Worm (Caenorhabditis elegans) whole organism, young adult: ENCODE measurements around the gene inpp-5K.

Experiments used
- B0035.1 ChIP-seq: sonication (generic microtip); optimal IDR thresholded peaks from 2 replicates; lab custom pipeline; 2016; ENCODE audit warnings: missing genetic modification characterization, mild to moderate bottlenecking, missing compliant biosample characterization, missing genotype, missing genetic modification reagents
- B0261.1 ChIP-seq: sonication (generic microtip); optimal IDR thresholded peaks from 2 replicates; lab custom pipeline; 2016; ENCODE audit warnings: mild to moderate bottlenecking, missing genetic modification characterization, moderate library complexity, missing compliant biosample characterization
- D2030.7 ChIP-seq: fragments of 200-800 bp; sonication (Bioruptor generic); IDR thresholded peaks from 2 replicates; pipeline ENCODE4 v1.3.6; 2022; ENCODE audit warnings: missing genetic modification reagents, missing genetic modification characterization, missing compliant biosample characterization
- F10E7.11 ChIP-seq: sonication (generic microtip); optimal IDR thresholded peaks from 2 replicates; lab custom pipeline; 2017; ENCODE audit warnings: mild to moderate bottlenecking, missing genetic modification characterization, moderate library complexity, missing compliant biosample characterization
- F23B12.7 ChIP-seq: sonication (generic microtip); optimal IDR thresholded peaks from 2 replicates; lab custom pipeline; 2017; ENCODE audit warnings: missing genetic modification characterization, mild to moderate bottlenecking, missing compliant biosample characterization, antibody characterized with exemption, moderate library complexity; ENCODE audit not compliant: insufficient read depth
- F33H1.4 ChIP-seq: fragments of 200-800 bp; sonication (Bioruptor generic); IDR thresholded peaks from 2 replicates; pipeline ENCODE4 v1.3.6; 2022; ENCODE audit warnings: missing genetic modification reagents, missing genetic modification characterization, missing compliant biosample characterization
- F57C9.4 ChIP-seq: sonication (generic microtip); optimal IDR thresholded peaks from 2 replicates; lab custom pipeline; 2017; ENCODE audit warnings: mild to moderate bottlenecking, missing genetic modification characterization, missing compliant biosample characterization
- K12H6.12 ChIP-seq: fragments of 200-800 bp; sonication (Bioruptor generic); optimal IDR thresholded peaks from 2 replicates; lab custom pipeline; 2018; ENCODE audit warnings: mild to moderate bottlenecking, missing genetic modification characterization, missing compliant biosample characterization
- T07F8.4 ChIP-seq: sonication (generic microtip); optimal IDR thresholded peaks from 2 replicates; lab custom pipeline; 2016; ENCODE audit warnings: mild to moderate bottlenecking, missing genetic modification characterization, moderate library complexity, missing compliant biosample characterization
- Y53G8AR.9 ChIP-seq: fragments of 200-800 bp; sonication (Bioruptor generic); conservative IDR thresholded peaks from 2 replicates; pipeline ENCODE4 v1.3.6; 2022; ENCODE audit warnings: missing genetic modification reagents, missing genetic modification characterization, missing compliant biosample characterization
- ama-1 ChIP-seq, 3 experiments: fragments of 150-350 bp in 1 of 3; sonication (generic microtip) in 2 of 3; optimal IDR thresholded peaks; 2 replicates each; lab custom pipeline; 2014 to 2018; ENCODE audit warnings: missing biosample characterization in 2 of 3, missing genetic modification characterization in 2 of 3, missing genetic modification reagents in 2 of 3
- aptf-2 ChIP-seq: fragments of 200-800 bp; sonication (Bioruptor generic); conservative IDR thresholded peaks from 2 replicates; pipeline ENCODE4 v1.3.6; 2022; ENCODE audit warnings: missing genetic modification reagents, missing genetic modification characterization, missing compliant biosample characterization
- athp-1 ChIP-seq: sonication (generic microtip); optimal IDR thresholded peaks from 2 replicates; lab custom pipeline; 2017; ENCODE audit warnings: mild to moderate bottlenecking, missing genetic modification characterization, missing compliant biosample characterization
- attf-6 ChIP-seq: fragments of 200-800 bp; sonication (Bioruptor generic); IDR thresholded peaks from 2 replicates; pipeline ENCODE4 v1.3.6; 2022; ENCODE audit warnings: missing genetic modification reagents, missing genetic modification characterization, missing compliant biosample characterization
- bed-2 ChIP-seq: fragments of 200-800 bp; sonication (Bioruptor generic); IDR thresholded peaks from 2 replicates; pipeline ENCODE4 v1.3.6; 2022; ENCODE audit warnings: missing genetic modification reagents, missing genetic modification characterization, missing compliant biosample characterization
- ccch-3 ChIP-seq: fragments of 200-800 bp; sonication (Bioruptor generic); optimal IDR thresholded peaks from 2 replicates; lab custom pipeline; 2018; ENCODE audit warnings: mild to moderate bottlenecking, missing genetic modification characterization, missing compliant biosample characterization
- cebp-1 ChIP-seq, 2 experiments: fragments of 200-800 bp in 1 of 2; sonication (Bioruptor generic) in 1 of 2; sonication (generic microtip) in 1 of 2; IDR thresholded peaks in 1 of 2; optimal IDR thresholded peaks in 1 of 2; 2 replicates each; pipeline versions ENCODE4 v1.3.6 to Lab custom; 2017 to 2022; ENCODE audit warnings: missing compliant biosample characterization in 2 of 2, missing genetic modification characterization in 2 of 2, mild to moderate bottlenecking in 1 of 2, missing genetic modification reagents in 1 of 2, moderate library complexity in 1 of 2
- ceh-100 ChIP-seq: fragments of 200-800 bp; sonication (Bioruptor generic); IDR thresholded peaks from 2 replicates; pipeline ENCODE4 v1.3.6; 2022; ENCODE audit warnings: missing genetic modification reagents, missing genetic modification characterization, missing compliant biosample characterization
- ceh-40 ChIP-seq: fragments of 200-800 bp; sonication (Bioruptor generic); IDR thresholded peaks from 2 replicates; pipeline ENCODE4 v1.3.6; 2022; ENCODE audit warnings: missing genetic modification characterization, missing compliant biosample characterization
- ceh-91 ChIP-seq: fragments of 200-800 bp; sonication (Bioruptor generic); IDR thresholded peaks from 2 replicates; pipeline ENCODE4 v1.3.6; 2022; ENCODE audit warnings: missing genetic modification reagents, missing genetic modification characterization, missing compliant biosample characterization
- dox-1 ChIP-seq: fragments of 200-800 bp; sonication (Bioruptor generic); IDR thresholded peaks from 2 replicates; pipeline ENCODE4 v1.3.6; 2022; ENCODE audit warnings: missing genetic modification reagents, missing genetic modification characterization, missing compliant biosample characterization
- egl-18 ChIP-seq: fragments of 200-800 bp; sonication (Bioruptor generic); IDR thresholded peaks from 2 replicates; pipeline ENCODE4 v1.3.6; 2022; ENCODE audit warnings: missing genetic modification reagents, missing genetic modification characterization, missing compliant biosample characterization
- egl-44 ChIP-seq: fragments of 200-800 bp; sonication (Bioruptor generic); IDR thresholded peaks from 2 replicates; pipeline ENCODE4 v1.3.6; 2022; ENCODE audit warnings: missing genetic modification reagents, missing genetic modification characterization, missing compliant biosample characterization
- egrh-3 ChIP-seq: fragments of 200-800 bp; sonication (Bioruptor generic); IDR thresholded peaks from 2 replicates; pipeline ENCODE4 v1.3.6; 2022; ENCODE audit warnings: missing genetic modification reagents, missing genetic modification characterization, missing compliant biosample characterization
- ekl-4 ChIP-seq: fragments of 200-800 bp; sonication (Bioruptor generic); IDR thresholded peaks from 2 replicates; pipeline ENCODE4 v1.3.6; 2022; ENCODE audit warnings: missing genetic modification reagents, missing genetic modification characterization, missing compliant biosample characterization
- ets-4 ChIP-seq: fragments of 200-800 bp; sonication (Bioruptor generic); optimal IDR thresholded peaks from 2 replicates; lab custom pipeline; 2018; ENCODE audit warnings: mild to moderate bottlenecking, missing genetic modification characterization, missing compliant biosample characterization
- gei-17 ChIP-seq: fragments of 200-800 bp; sonication (Bioruptor generic); optimal IDR thresholded peaks from 2 replicates; lab custom pipeline; 2018; ENCODE audit warnings: mild to moderate bottlenecking, missing genetic modification characterization, missing compliant biosample characterization
- hlh-26 ChIP-seq: fragments of 200-800 bp; sonication (Bioruptor generic); conservative IDR thresholded peaks from 2 replicates; pipeline ENCODE4 v1.3.6; 2022; ENCODE audit warnings: missing genetic modification reagents, missing genetic modification characterization, missing compliant biosample characterization
- hsf-1 ChIP-seq: fragments of 200-800 bp; sonication (Bioruptor generic); IDR thresholded peaks from 2 replicates; pipeline ENCODE4 v1.3.6; 2022; ENCODE audit warnings: missing genetic modification reagents, missing genetic modification characterization, missing compliant biosample characterization
- lag-1 ChIP-seq: fragments of 200-800 bp; sonication (Bioruptor generic); IDR thresholded peaks from 2 replicates; pipeline ENCODE4 v1.3.6; 2022; ENCODE audit warnings: missing genetic modification reagents, missing genetic modification characterization, missing compliant biosample characterization
- lin-35 ChIP-seq, 3 experiments: fragments of 150-350 bp in 2 of 3; sonication (generic microtip) in 1 of 3; optimal IDR thresholded peaks; 2 replicates each; lab custom pipeline; 2014 to 2018; ENCODE audit warnings: missing biosample characterization in 3 of 3, missing genetic modification characterization in 3 of 3, missing genetic modification reagents in 3 of 3
- lin-40 ChIP-seq: sonication (generic microtip); optimal IDR thresholded peaks from 2 replicates; lab custom pipeline; 2016; ENCODE audit warnings: missing genetic modification characterization, mild to moderate bottlenecking, missing compliant biosample characterization, missing genotype, missing genetic modification reagents
- madf-8 ChIP-seq: fragments of 200-800 bp; sonication (Bioruptor generic); conservative IDR thresholded peaks from 2 replicates; pipeline ENCODE4 v1.3.6; 2022; ENCODE audit warnings: missing genetic modification reagents, missing genetic modification characterization, missing compliant biosample characterization
- mxl-1 ChIP-seq: sonication (generic microtip); optimal IDR thresholded peaks from 2 replicates; lab custom pipeline; 2016; ENCODE audit warnings: missing genetic modification characterization, missing compliant biosample characterization
- nfyb-1 ChIP-seq: fragments of 200-800 bp; sonication (Bioruptor generic); IDR thresholded peaks from 2 replicates; pipeline ENCODE4 v1.3.6; 2022; ENCODE audit warnings: missing genetic modification reagents, missing genetic modification characterization, missing compliant biosample characterization
- nhr-90 ChIP-seq: sonication (generic microtip); optimal IDR thresholded peaks from 2 replicates; lab custom pipeline; 2016; ENCODE audit warnings: missing genotype, mild to moderate bottlenecking, missing genetic modification characterization, missing compliant biosample characterization
- rec-8 ChIP-seq, 2 experiments: sonication (generic microtip); optimal IDR thresholded peaks; 2 replicates each; lab custom pipeline; 2016; ENCODE audit warnings: mild to moderate bottlenecking in 2 of 2, missing genetic modification characterization in 2 of 2, missing genetic modification reagents in 2 of 2, missing genotype in 2 of 2, missing biosample characterization in 1 of 2, missing compliant biosample characterization in 1 of 2, moderate library complexity in 1 of 2
- rpc-1 ChIP-seq, 2 experiments: fragments of 150-350 bp in 1 of 2; sonication (generic microtip) in 1 of 2; optimal IDR thresholded peaks; 2 replicates each; lab custom pipeline; 2014 to 2018; ENCODE audit warnings: missing biosample characterization in 1 of 2, missing genetic modification characterization in 1 of 2, missing genetic modification reagents in 1 of 2, missing genotype in 1 of 2
- sea-2 ChIP-seq: fragments of 200-800 bp; sonication (Bioruptor generic); IDR thresholded peaks from 2 replicates; pipeline ENCODE4 v1.3.6; 2022; ENCODE audit warnings: missing genetic modification characterization, missing compliant biosample characterization
- snpc-1.3 ChIP-seq: sonication (generic microtip); optimal IDR thresholded peaks from 2 replicates; lab custom pipeline; 2017; ENCODE audit warnings: missing genetic modification characterization, mild to moderate bottlenecking, missing compliant biosample characterization, antibody characterized with exemption, moderate library complexity, missing genotype, missing genetic modification reagents; ENCODE audit not compliant: insufficient read depth
- snpc-3.4 ChIP-seq: sonication (generic microtip); optimal IDR thresholded peaks from 2 replicates; lab custom pipeline; 2017; ENCODE audit warnings: missing genetic modification characterization, mild to moderate bottlenecking, missing compliant biosample characterization, antibody characterized with exemption, moderate library complexity, missing genotype, missing genetic modification reagents
- somi-1 ChIP-seq: fragments of 200-800 bp; sonication (Bioruptor generic); optimal IDR thresholded peaks from 2 replicates; lab custom pipeline; 2018; ENCODE audit warnings: mild to moderate bottlenecking, missing genetic modification characterization, missing compliant biosample characterization
- xnd-1 ChIP-seq: sonication (generic microtip); optimal IDR thresholded peaks from 2 replicates; lab custom pipeline; 2016; ENCODE audit warnings: missing genotype, missing genetic modification reagents, missing genetic modification characterization, missing compliant biosample characterization
- zfh-2 ChIP-seq: fragments of 200-800 bp; sonication (Bioruptor generic); conservative IDR thresholded peaks from 2 replicates; pipeline ENCODE4 v1.3.6; 2022; ENCODE audit warnings: missing genetic modification reagents, missing genetic modification characterization, missing compliant biosample characterization
- ztf-3 ChIP-seq: fragments of 200-800 bp; sonication (Bioruptor generic); optimal IDR thresholded peaks from 2 replicates; lab custom pipeline; 2018; ENCODE audit warnings: mild to moderate bottlenecking, missing genetic modification characterization, missing compliant biosample characterization

inpp-5K gene

ce11 chrIII:8109459-8110057 lies 51.6 kb downstream of the inpp-5K start (continued):
- TF ChIP-seq ama-1 (optimal IDR thresholded peaks at IDR 0.05; lab: Kevin White, UChicago) (no peak), ama-1 (GFP tag; optimal IDR thresholded peaks at IDR 0.05; lab: Kevin White, UChicago) (peak in 1 of 2 experiments; percentile 90), F33H1.4 (peak; percentile 61), F23B12.7 (tag; lab: Kevin White, UChicago) (peak; percentile 91), ceh-100 (GFP tag; lab: Robert Waterston, UW) (peak; percentile 57), ccch-3 (GFP tag; lab: Kevin White, UChicago) (no peak), F10E7.11 (tag; lab: Kevin White, UChicago) (peak; percentile 30), egl-44 (GFP tag; lab: Robert Waterston, UW) (peak; percentile 90), ets-4 (GFP tag; lab: Kevin White, UChicago) (peak; percentile 65), lag-1 (GFP tag; lab: Robert Waterston, UW) (no peak), dox-1 (peak; percentile 89), Y53G8AR.9 (peak; percentile 64; the same call in 1 of the 2 replicates), cebp-1 (GFP tag; IDR thresholded peaks at IDR 0.05; lab: Robert Waterston, UW) (no peak), cebp-1 (tag; optimal IDR thresholded peaks at IDR 0.05; lab: Kevin White, UChicago) (peak; percentile 73), rec-8 (tag; optimal IDR thresholded peaks at IDR 0.05; lab: Kevin White, UChicago) (peak; percentile 80 to 94), D2030.7 (GFP tag; lab: Robert Waterston, UW) (peak; percentile 83), zfh-2 (GFP tag; lab: Robert Waterston, UW) (peak; percentile 48; the same call in 1 of the 2 replicates), ceh-40 (0 out of 2 replicates have a peak, but pooled peaks have one; percentile 57), B0261.1 (tag; lab: Kevin White, UChicago) (peak; percentile 93), aptf-2 (no peak), mxl-1 (tag; lab: Kevin White, UChicago) (peak; percentile 87), hlh-26 (no peak), ekl-4 (GFP tag; lab: Robert Waterston, UW) (peak; percentile 72), ceh-91 (peak; percentile 40; the same call in 1 of the 2 replicates), nfyb-1 (GFP tag; lab: Robert Waterston, UW) (peak; percentile 86), lin-35 (GFP tag; optimal IDR thresholded peaks at IDR 0.05; lab: Kevin White, UChicago) (peak in 2 of 3 experiments; percentile 4 to 81), nhr-90 (peak; percentile 87), sea-2 (GFP tag; lab: Robert Waterston, UW) (peak; percentile 79; the same call in 1 of the 2 replicates), egrh-3 (GFP tag; lab: Robert Waterston, UW) (peak; percentile 52), bed-2 (GFP tag; lab: Robert Waterston, UW) (no peak), B0035.1 (tag; lab: Kevin White, UChicago) (peak; percentile 62), T07F8.4 (tag; lab: Kevin White, UChicago) (peak; percentile 83), K12H6.12 (tag; lab: Kevin White, UChicago) (peak; percentile 66), rpc-1 (optimal IDR thresholded peaks at IDR 0.05; lab: Kevin White, UChicago) (peak; percentile 88), rpc-1 (tag; optimal IDR thresholded peaks at IDR 0.05; lab: Kevin White, UChicago) (peak; percentile 94), madf-8 (GFP tag; lab: Robert Waterston, UW) (peak; percentile 28; the same call in 1 of the 2 replicates), xnd-1 (tag; lab: Kevin White, UChicago) (no peak), hsf-1 (0 out of 2 replicates have a peak, but pooled peaks have one; percentile 14), attf-6 (GFP tag; lab: Robert Waterston, UW) (peak; percentile 69; the same call in 1 of the 2 replicates), athp-1 (tag; lab: Kevin White, UChicago) (peak; percentile 24), ztf-3 (GFP tag; lab: Kevin White, UChicago) (no peak), somi-1 (no peak), gei-17 (peak; percentile 54), snpc-1.3 (tag; lab: Kevin White, UChicago) (peak; percentile 69), egl-18 (GFP tag; lab: Robert Waterston, UW) (no peak), F57C9.4 (no peak), snpc-3.4 (tag; lab: Kevin White, UChicago) (peak; percentile 89), lin-40 (peak; percentile 71)
